Worm (Caenorhabditis elegans) whole organism, L2 larva: Measurements from ENCODE around the gene srlf-1.

ENCODE experiments used
- Y55F3AM.14 ChIP-seq: fragments of 200-800 bp; sonication (Bioruptor generic); optimal IDR thresholded peaks from 2 replicates; lab custom pipeline; 2018; ENCODE audit warnings: mild to moderate bottlenecking, missing genetic modification characterization, missing compliant biosample characterization
- aly-2 ChIP-seq: fragments of 150-350 bp; optimal IDR thresholded peaks from 2 replicates; lab custom pipeline; 2014; ENCODE audit warnings: missing biosample characterization, missing genetic modification characterization
- ama-1 ChIP-seq: fragments of 150-350 bp; optimal IDR thresholded peaks from 2 replicates; lab custom pipeline; 2018; ENCODE audit warnings: inconsistent platforms
- blmp-1 ChIP-seq: sonication (generic microtip); optimal IDR thresholded peaks from 2 replicates; lab custom pipeline; 2017; ENCODE audit warnings: missing genetic modification characterization, mild to moderate bottlenecking, missing compliant biosample characterization, antibody characterized with exemption, moderate library complexity; ENCODE audit not compliant: insufficient read depth
- ceh-82 ChIP-seq: fragments of 150-350 bp; optimal IDR thresholded peaks from 2 replicates; lab custom pipeline; 2014; ENCODE audit warnings: missing biosample characterization, missing genetic modification characterization
- elt-3 ChIP-seq: sonication (generic microtip); optimal IDR thresholded peaks from 2 replicates; lab custom pipeline; 2017; ENCODE audit warnings: missing biosample characterization, missing genetic modification characterization
- lin-13 ChIP-seq: fragments of 150-350 bp; optimal IDR thresholded peaks from 2 replicates; lab custom pipeline; 2014; ENCODE audit warnings: missing biosample characterization, missing genetic modification reagents, missing genetic modification characterization
- nhr-10 ChIP-seq: sonication (generic microtip); optimal IDR thresholded peaks from 2 replicates; lab custom pipeline; 2017; ENCODE audit warnings: missing biosample characterization, missing genetic modification characterization
- nhr-237 ChIP-seq: fragments of 150-350 bp; optimal IDR thresholded peaks from 2 replicates; lab custom pipeline; 2014; ENCODE audit warnings: missing biosample characterization, missing genetic modification characterization
- nhr-25 ChIP-seq: fragments of 150-350 bp; sonication (generic microtip); optimal IDR thresholded peaks from 3 replicates; lab custom pipeline; 2014; ENCODE audit warnings: missing biosample characterization, missing genetic modification characterization
- sem-4 ChIP-seq: fragments of 150-350 bp; optimal IDR thresholded peaks from 2 replicates; lab custom pipeline; 2014; ENCODE audit warnings: missing biosample characterization, missing genetic modification reagents, missing genetic modification characterization
- snpc-4 ChIP-seq: fragments of 150-350 bp; optimal IDR thresholded peaks from 2 replicates; lab custom pipeline; 2014; ENCODE audit warnings: missing biosample characterization, missing genetic modification characterization
- unc-62 ChIP-seq: fragments of 150-350 bp; optimal IDR thresholded peaks from 2 replicates; lab custom pipeline; 2014; ENCODE audit warnings: missing biosample characterization, missing genetic modification reagents, missing genetic modification characterization

DNA sequence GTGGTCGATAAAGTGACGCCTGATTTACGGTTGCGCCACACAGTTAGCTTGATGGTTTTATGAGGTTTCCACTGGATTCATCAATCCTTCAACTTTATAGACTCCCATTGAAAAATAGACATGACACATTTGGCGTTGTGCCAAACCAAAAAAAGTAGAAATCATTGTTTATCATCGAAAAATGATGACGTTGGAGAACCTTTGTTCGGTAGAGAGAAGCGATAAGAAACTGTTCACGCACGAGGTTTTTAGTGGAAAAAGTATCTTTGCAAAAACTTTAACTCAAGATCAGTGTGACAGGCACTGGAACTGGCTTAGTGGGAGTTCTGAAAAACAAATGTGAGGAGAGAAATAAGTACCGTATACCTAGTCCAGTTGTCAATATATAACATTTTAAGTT lies 23.3 kb downstream of the srlf-1 start:
- TF ChIP-seq unc-62 (GFP tag; lab: Kevin White, UChicago) (no peak), ama-1 (lab: Kevin White, UChicago) (no peak), nhr-10 (tag; lab: Kevin White, UChicago) (no peak), snpc-4 (tag; lab: Kevin White, UChicago) (no peak), nhr-237 (no peak), blmp-1 (tag; lab: Kevin White, UChicago) (no peak), ceh-82 (tag; lab: Kevin White, UChicago) (no peak), nhr-25 (tag; lab: Kevin White, UChicago) (no peak), sem-4 (tag; lab: Kevin White, UChicago) (no peak), lin-13 (GFP tag; lab: Kevin White, UChicago) (no peak), aly-2 (tag; lab: Kevin White, UChicago) (no peak), Y55F3AM.14 (no peak), elt-3 (tag; lab: Kevin White, UChicago) (no peak)
